Worm (Caenorhabditis elegans) whole organism, L2 larva: ENCODE data around the gene haly-1.

ENCODE experiments used
- C34F6.9 ChIP-seq: fragments of 150-350 bp; optimal IDR thresholded peaks from 2 replicates; lab custom pipeline; 2014; ENCODE audit warnings: missing biosample characterization, missing genetic modification characterization
- F13H6.1 ChIP-seq: sonication (generic microtip); optimal IDR thresholded peaks from 2 replicates; lab custom pipeline; 2016; ENCODE audit warnings: missing genetic modification characterization, missing compliant biosample characterization
- ZK546.5 ChIP-seq: sonication (generic microtip); optimal IDR thresholded peaks from 2 replicates; lab custom pipeline; 2017; ENCODE audit warnings: missing biosample characterization, missing genetic modification characterization
- alr-1 ChIP-seq: fragments of 150-350 bp; optimal IDR thresholded peaks from 2 replicates; lab custom pipeline; 2014; ENCODE audit warnings: missing biosample characterization, missing genetic modification characterization
- aly-2 ChIP-seq: fragments of 150-350 bp; optimal IDR thresholded peaks from 2 replicates; lab custom pipeline; 2014; ENCODE audit warnings: missing biosample characterization, missing genetic modification characterization
- ama-1 ChIP-seq: fragments of 150-350 bp; optimal IDR thresholded peaks from 2 replicates; lab custom pipeline; 2018; ENCODE audit warnings: inconsistent platforms
- blmp-1 ChIP-seq: sonication (generic microtip); optimal IDR thresholded peaks from 2 replicates; lab custom pipeline; 2017; ENCODE audit warnings: missing genetic modification characterization, mild to moderate bottlenecking, missing compliant biosample characterization, antibody characterized with exemption, moderate library complexity; ENCODE audit not compliant: insufficient read depth
- ceh-16 ChIP-seq: fragments of 150-350 bp; optimal IDR thresholded peaks from 2 replicates; lab custom pipeline; 2014; ENCODE audit warnings: missing biosample characterization, missing genetic modification characterization
- crh-2 ChIP-seq: sonication (generic microtip); optimal IDR thresholded peaks from 2 replicates; lab custom pipeline; 2017; ENCODE audit warnings: missing biosample characterization, missing genetic modification characterization
- dmd-4 ChIP-seq: sonication (generic microtip); optimal IDR thresholded peaks from 2 replicates; lab custom pipeline; 2017; ENCODE audit warnings: missing biosample characterization, missing genetic modification characterization
- egl-27 ChIP-seq: sonication (generic microtip); optimal IDR thresholded peaks from 3 replicates; lab custom pipeline; 2017; ENCODE audit warnings: missing biosample characterization, missing genetic modification reagents, missing genetic modification characterization
- gmeb-1 ChIP-seq: fragments of 150-350 bp; optimal IDR thresholded peaks from 2 replicates; lab custom pipeline; 2014; ENCODE audit warnings: missing biosample characterization, missing genetic modification characterization
- lin-39 ChIP-seq: fragments of 150-350 bp; optimal IDR thresholded peaks from 2 replicates; lab custom pipeline; 2014; ENCODE audit warnings: missing biosample characterization, missing genetic modification reagents, missing genetic modification characterization
- mab-5 ChIP-seq: fragments of 150-350 bp; optimal IDR thresholded peaks from 2 replicates; lab custom pipeline; 2014; ENCODE audit warnings: missing biosample characterization, missing genetic modification characterization
- mbf-1 ChIP-seq: sonication (generic microtip); optimal IDR thresholded peaks from 2 replicates; lab custom pipeline; 2017; ENCODE audit warnings: missing biosample characterization, missing genetic modification characterization
- mdl-1 ChIP-seq, 2 experiments: fragments of 150-350 bp in 1 of 2; sonication (generic microtip) in 1 of 2; optimal IDR thresholded peaks; 2 replicates each; lab custom pipeline; 2017; ENCODE audit warnings: missing biosample characterization in 2 of 2, missing genetic modification characterization in 2 of 2
- nhr-10 ChIP-seq: sonication (generic microtip); optimal IDR thresholded peaks from 2 replicates; lab custom pipeline; 2017; ENCODE audit warnings: missing biosample characterization, missing genetic modification characterization
- nhr-12 ChIP-seq: fragments of 150-350 bp; optimal IDR thresholded peaks from 2 replicates; lab custom pipeline; 2014; ENCODE audit warnings: missing biosample characterization, missing genetic modification characterization
- nhr-129 ChIP-seq: fragments of 150-350 bp; optimal IDR thresholded peaks from 2 replicates; lab custom pipeline; 2014; ENCODE audit warnings: missing biosample characterization, missing genetic modification characterization
- nhr-23 ChIP-seq: fragments of 150-350 bp; optimal IDR thresholded peaks from 2 replicates; lab custom pipeline; 2014; ENCODE audit warnings: missing biosample characterization, missing genetic modification reagents, missing genetic modification characterization
- nhr-237 ChIP-seq: fragments of 150-350 bp; optimal IDR thresholded peaks from 2 replicates; lab custom pipeline; 2014; ENCODE audit warnings: missing biosample characterization, missing genetic modification characterization
- nhr-25 ChIP-seq: fragments of 150-350 bp; sonication (generic microtip); optimal IDR thresholded peaks from 3 replicates; lab custom pipeline; 2014; ENCODE audit warnings: missing biosample characterization, missing genetic modification characterization
- nhr-6 ChIP-seq: fragments of 150-350 bp; optimal IDR thresholded peaks from 2 replicates; lab custom pipeline; 2014; ENCODE audit warnings: missing biosample characterization, missing genetic modification characterization
- nhr-77 ChIP-seq: fragments of 150-350 bp; optimal IDR thresholded peaks from 2 replicates; lab custom pipeline; 2014; ENCODE audit warnings: missing biosample characterization, missing genetic modification characterization
- peb-1 ChIP-seq: fragments of 150-350 bp; optimal IDR thresholded peaks from 2 replicates; lab custom pipeline; 2014; ENCODE audit warnings: missing biosample characterization, missing genetic modification characterization
- sem-4 ChIP-seq: fragments of 150-350 bp; optimal IDR thresholded peaks from 2 replicates; lab custom pipeline; 2014; ENCODE audit warnings: missing biosample characterization, missing genetic modification reagents, missing genetic modification characterization
- skn-1 ChIP-seq: sonication (generic microtip); optimal IDR thresholded peaks from 2 replicates; lab custom pipeline; 2017; ENCODE audit warnings: missing biosample characterization, missing genetic modification characterization
- sma-3 ChIP-seq: sonication (generic microtip); optimal IDR thresholded peaks from 2 replicates; lab custom pipeline; 2016; ENCODE audit warnings: missing genetic modification reagents, missing genetic modification characterization, missing compliant biosample characterization
- sma-9 ChIP-seq, 2 experiments: fragments of 150-350 bp in 1 of 2; sonication (generic microtip) in 1 of 2; optimal IDR thresholded peaks; 2 replicates each; lab custom pipeline; 2014 to 2016; ENCODE audit warnings: missing genetic modification characterization in 2 of 2, mild to moderate bottlenecking in 1 of 2, missing biosample characterization in 1 of 2, missing compliant biosample characterization in 1 of 2, missing genetic modification reagents in 1 of 2, moderate library complexity in 1 of 2
- snpc-4 ChIP-seq: fragments of 150-350 bp; optimal IDR thresholded peaks from 2 replicates; lab custom pipeline; 2014; ENCODE audit warnings: missing biosample characterization, missing genetic modification characterization
- unc-55 ChIP-seq: fragments of 150-350 bp; sonication (generic microtip); optimal IDR thresholded peaks from 3 replicates; lab custom pipeline; 2014; ENCODE audit warnings: missing biosample characterization, missing genetic modification reagents, missing genetic modification characterization
- unc-62 ChIP-seq: fragments of 150-350 bp; optimal IDR thresholded peaks from 2 replicates; lab custom pipeline; 2014; ENCODE audit warnings: missing biosample characterization, missing genetic modification reagents, missing genetic modification characterization
- zag-1 ChIP-seq: fragments of 150-350 bp; optimal IDR thresholded peaks from 2 replicates; lab custom pipeline; 2014; ENCODE audit warnings: missing biosample characterization, missing genetic modification characterization
- ztf-1 ChIP-seq: fragments of 200-800 bp; sonication (Bioruptor generic); conservative IDR thresholded peaks from 2 replicates; pipeline ENCODE4 v1.3.6; 2022; ENCODE audit warnings: missing genetic modification characterization, missing compliant biosample characterization
- ztf-11 ChIP-seq: sonication (generic microtip); optimal IDR thresholded peaks from 2 replicates; lab custom pipeline; 2017; ENCODE audit warnings: missing biosample characterization, missing genetic modification characterization
- ztf-4 ChIP-seq: fragments of 150-350 bp; optimal IDR thresholded peaks from 2 replicates; lab custom pipeline; 2014; ENCODE audit warnings: missing biosample characterization, missing genetic modification characterization

The haly-1 gene

ce11 chrX:10861673-10862072 lies 34.7 kb downstream of the haly-1 start:
- TF ChIP-seq alr-1 (no peak), gmeb-1 (tag; lab: Kevin White, UChicago) (no peak), ztf-11 (tag; lab: Kevin White, UChicago) (no peak), unc-62 (no peak), mdl-1 (tag; optimal IDR thresholded peaks at IDR 0.05; lab: Kevin White, UChicago) (no peak), skn-1 (tag; lab: Kevin White, UChicago) (no peak), nhr-23 (tag; lab: Kevin White, UChicago) (no peak), ztf-1 (GFP tag; lab: Robert Waterston, UW) (no peak), nhr-237 (tag; lab: Kevin White, UChicago) (no peak), nhr-129 (tag; lab: Kevin White, UChicago) (no peak), mbf-1 (tag; lab: Kevin White, UChicago) (no peak), ceh-16 (tag; lab: Kevin White, UChicago) (no peak), C34F6.9 (tag; lab: Kevin White, UChicago) (no peak)

- TF ChIP-seq sem-4 (no peak), nhr-25 (tag; lab: Kevin White, UChicago) (no peak), lin-39 (no peak), nhr-12 (tag; lab: Kevin White, UChicago) (no peak), snpc-4 (tag; lab: Kevin White, UChicago) (no peak), egl-27 (tag; lab: Kevin White, UChicago) (no peak), aly-2 (tag; lab: Kevin White, UChicago) (no peak), C34F6.9 (tag; lab: Kevin White, UChicago) (no peak), mab-5 (no peak)
These were observed 36.8 kb downstream of the haly-1 start for ce11 chrX:10859622-10860021.

ce11 chrX:10859211-10859610 lies 37.2 kb downstream of the haly-1 start, which contains the start of gene pgp-5:
Gene pgp-5, minus strand, starts transcription at chrX:10859297.
- TF ChIP-seq nhr-129 (tag; lab: Kevin White, UChicago) (no peak), zag-1 (tag; lab: Kevin White, UChicago) (no peak), mbf-1 (tag; lab: Kevin White, UChicago) (no peak), ZK546.5 (tag; lab: Kevin White, UChicago) (no peak), skn-1 (tag; lab: Kevin White, UChicago) (no peak), nhr-6 (tag; lab: Kevin White, UChicago) (no peak), gmeb-1 (tag; lab: Kevin White, UChicago) (no peak), nhr-23 (tag; lab: Kevin White, UChicago) (no peak)

- TF ChIP-seq skn-1 (tag; lab: Kevin White, UChicago) = no peak
- no peak for TF ChIP-seq ZK546.5 (tag; lab: Kevin White, UChicago)
- TF ChIP-seq mbf-1 (tag; lab: Kevin White, UChicago) = no peak
- peak; percentile 8 for TF ChIP-seq mab-5
- no peak for TF ChIP-seq zag-1 (tag; lab: Kevin White, UChicago)
- TF ChIP-seq peb-1 (tag; lab: Kevin White, UChicago) = no peak
- TF ChIP-seq nhr-6 (tag; lab: Kevin White, UChicago) = no peak
- no peak for TF ChIP-seq blmp-1 (tag; lab: Kevin White, UChicago)
- TF ChIP-seq ztf-4 = no peak
- no peak for TF ChIP-seq ztf-1 (GFP tag; lab: Robert Waterston, UW)
- no peak for TF ChIP-seq nhr-77
- TF ChIP-seq lin-39 = no peak
- peak; percentile 63 for TF ChIP-seq F13H6.1 (tag; lab: Kevin White, UChicago)
- no peak for TF ChIP-seq alr-1
- no peak for TF ChIP-seq ama-1 (lab: Kevin White, UChicago)
- TF ChIP-seq nhr-237 (tag; lab: Kevin White, UChicago) = no peak
- TF ChIP-seq crh-2 (tag; lab: Kevin White, UChicago) = no peak
- peak; percentile 19 for TF ChIP-seq C34F6.9 (tag; lab: Kevin White, UChicago)
- peak; percentile 67 for TF ChIP-seq nhr-129 (tag; lab: Kevin White, UChicago)
- TF ChIP-seq dmd-4 (tag; lab: Kevin White, UChicago) = no peak
- TF ChIP-seq nhr-10 (tag; lab: Kevin White, UChicago) = no peak
- TF ChIP-seq aly-2 (tag; lab: Kevin White, UChicago) = no peak
- TF ChIP-seq sma-3 (GFP tag; lab: Kevin White, UChicago) = no peak
- TF ChIP-seq unc-62 = no peak
- no peak for TF ChIP-seq unc-55 (GFP tag; lab: Kevin White, UChicago)
- TF ChIP-seq sma-9 (GFP tag; optimal IDR thresholded peaks at IDR 0.05; lab: Kevin White, UChicago) = peak; percentile 38
- TF ChIP-seq sma-9 (tag; optimal IDR thresholded peaks at IDR 0.05; lab: Kevin White, UChicago) = no peak
- no peak for TF ChIP-seq egl-27 (tag; lab: Kevin White, UChicago)
- no peak for TF ChIP-seq mdl-1 (tag; optimal IDR thresholded peaks at IDR 0.05; lab: Kevin White, UChicago)
- TF ChIP-seq nhr-23 (tag; lab: Kevin White, UChicago) = no peak
These were observed 43.1 kb downstream of the haly-1 start for ce11 chrX:10853271-10853670.
